Fruit fly (Drosophila melanogaster) whole organism, embryonic: Measurements from ENCODE around the gene CG17982.
A peak's percentile ranks its signal among the peaks of the same experiment; 100 is the strongest.

Source experiments
- ATbp ChIP-seq: fragments of 200-800 bp; sonication (Bioruptor generic); optimal IDR thresholded peaks from 2 replicates; lab custom pipeline; 2017; ENCODE audit warnings: missing biosample characterization, mild to moderate bottlenecking, missing genetic modification characterization, missing genetic modification reagents
- Abd-B ChIP-seq: fragments of 200-800 bp; sonication (Bioruptor generic); optimal IDR thresholded peaks from 2 replicates; lab custom pipeline; 2018; ENCODE audit warnings: missing biosample characterization, mild to moderate bottlenecking, missing genetic modification characterization, moderate library complexity
- Antp ChIP-seq: fragments of 200-800 bp; sonication (Bioruptor generic); optimal IDR thresholded peaks from 3 replicates; lab custom pipeline; 2016; ENCODE audit warnings: missing biosample characterization, missing genetic modification characterization
- Blimp-1 ChIP-seq: fragments of 200-800 bp; sonication (Bioruptor generic); optimal IDR thresholded peaks from 3 replicates; lab custom pipeline; 2018; ENCODE audit warnings: missing biosample characterization, missing genetic modification characterization, mild to moderate bottlenecking, moderate library complexity, missing genetic modification reagents
- CG1024 ChIP-seq: fragments of 200-800 bp; sonication (Bioruptor generic); IDR thresholded peaks from 2 replicates; pipeline ENCODE4 v1.3.6; 2022; ENCODE audit warnings: missing biosample characterization, missing genetic modification characterization
- CG12391 ChIP-seq: fragments of 200-800 bp; sonication (Bioruptor generic); optimal IDR thresholded peaks from 3 replicates; lab custom pipeline; 2018; ENCODE audit warnings: missing biosample characterization, mild to moderate bottlenecking, missing genetic modification characterization, moderate library complexity
- CG14050 ChIP-seq: fragments of 200-800 bp; sonication (Bioruptor generic); IDR thresholded peaks from 3 replicates; pipeline ENCODE4 v1.3.6; 2022; ENCODE audit warnings: missing biosample characterization, missing genetic modification characterization
- CG1529 ChIP-seq: fragments of 200-800 bp; sonication (Bioruptor generic); optimal IDR thresholded peaks from 3 replicates; lab custom pipeline; 2018; ENCODE audit warnings: missing biosample characterization, missing genetic modification characterization
- CG1647 ChIP-seq: fragments of 200-800 bp; sonication (Bioruptor generic); optimal IDR thresholded peaks from 3 replicates; lab custom pipeline; 2016; ENCODE audit warnings: missing biosample characterization, missing genetic modification characterization
- CG16815 ChIP-seq: fragments of 200-800 bp; sonication (Bioruptor generic); optimal IDR thresholded peaks from 3 replicates; lab custom pipeline; 2017; ENCODE audit warnings: missing biosample characterization, mild to moderate bottlenecking, missing genetic modification characterization
- CG17612 ChIP-seq: fragments of 200-800 bp; sonication (Bioruptor generic); IDR thresholded peaks from 2 replicates; pipeline ENCODE4 v1.3.6; 2022; ENCODE audit warnings: missing biosample characterization, missing genetic modification characterization
- CG1792 ChIP-seq: fragments of 200-800 bp; sonication (Bioruptor generic); optimal IDR thresholded peaks from 2 replicates; lab custom pipeline; 2016; ENCODE audit warnings: missing biosample characterization, missing genetic modification characterization
- CG30403 ChIP-seq: fragments of 200-800 bp; sonication (Bioruptor generic); optimal IDR thresholded peaks from 3 replicates; lab custom pipeline; 2016; ENCODE audit warnings: missing biosample characterization, missing genetic modification characterization
- CG34376 ChIP-seq: fragments of 200-800 bp; sonication (Bioruptor generic); optimal IDR thresholded peaks from 2 replicates; lab custom pipeline; 2018; ENCODE audit warnings: missing biosample characterization, mild to moderate bottlenecking, missing genetic modification characterization
- CG4854 ChIP-seq: fragments of 200-800 bp; sonication (Bioruptor generic); optimal IDR thresholded peaks from 2 replicates; lab custom pipeline; 2016; ENCODE audit warnings: missing biosample characterization, missing genetic modification characterization, inconsistent platforms
- CG6254 ChIP-seq: fragments of 200-800 bp; sonication (Bioruptor generic); optimal IDR thresholded peaks from 3 replicates; lab custom pipeline; 2017; ENCODE audit warnings: mild to moderate bottlenecking, missing biosample characterization, missing genetic modification reagents, missing genetic modification characterization
- CG6765 ChIP-seq: fragments of 200-800 bp; sonication (Bioruptor generic); optimal IDR thresholded peaks from 3 replicates; lab custom pipeline; 2017; ENCODE audit warnings: missing biosample characterization, mild to moderate bottlenecking, missing genetic modification characterization
- CG8089 ChIP-seq: fragments of 200-800 bp; sonication (Bioruptor generic); optimal IDR thresholded peaks from 3 replicates; lab custom pipeline; 2016; ENCODE audit warnings: missing biosample characterization, missing genetic modification characterization
- CG8281 ChIP-seq: fragments of 200-800 bp; sonication (Bioruptor generic); optimal IDR thresholded peaks from 2 replicates; lab custom pipeline; 2018; ENCODE audit warnings: missing biosample characterization, mild to moderate bottlenecking, missing genetic modification characterization, moderate library complexity
- CG8290 ChIP-seq, 3 experiments: fragments of 200-800 bp; sonication (Bioruptor generic); optimal IDR thresholded peaks; 2 replicates each; lab custom pipeline; 2016 to 2019; ENCODE audit warnings: missing biosample characterization in 3 of 3, missing genetic modification characterization in 3 of 3, mild to moderate bottlenecking in 2 of 3, moderate library complexity in 1 of 3
- CG8944 ChIP-seq: fragments of 200-800 bp; sonication (Bioruptor generic); optimal IDR thresholded peaks from 3 replicates; lab custom pipeline; 2016; ENCODE audit warnings: missing biosample characterization, missing genetic modification characterization
- CG9437 ChIP-seq: fragments of 200-800 bp; sonication (Bioruptor generic); optimal IDR thresholded peaks from 2 replicates; lab custom pipeline; 2018; ENCODE audit warnings: missing biosample characterization, mild to moderate bottlenecking, missing genetic modification characterization
- Dbx ChIP-seq: fragments of 200-800 bp; sonication (Bioruptor generic); IDR thresholded peaks from 3 replicates; pipeline ENCODE4 v1.3.6; 2022; ENCODE audit warnings: missing biosample characterization, missing genetic modification characterization
- Hmx ChIP-seq: fragments of 200-800 bp; sonication (Bioruptor generic); optimal IDR thresholded peaks from 2 replicates; lab custom pipeline; 2016; ENCODE audit warnings: missing biosample characterization, missing genetic modification characterization
- Hr3 ChIP-seq: fragments of 200-800 bp; sonication (Bioruptor generic); optimal IDR thresholded peaks from 3 replicates; lab custom pipeline; 2016; ENCODE audit warnings: missing biosample characterization, missing genetic modification characterization
- Mad ChIP-seq: fragments of 200-800 bp; sonication (Bioruptor generic); optimal IDR thresholded peaks from 2 replicates; lab custom pipeline; 2016; ENCODE audit warnings: missing biosample characterization, missing genetic modification characterization
- Myb ChIP-seq: fragments of 200-800 bp; sonication (Bioruptor generic); optimal IDR thresholded peaks from 2 replicates; lab custom pipeline; 2016; ENCODE audit warnings: missing biosample characterization, missing genetic modification characterization
- Nf-YB ChIP-seq: fragments of 200-800 bp; sonication (Bioruptor generic); optimal IDR thresholded peaks from 3 replicates; lab custom pipeline; 2019; ENCODE audit warnings: missing biosample characterization, mild to moderate bottlenecking, missing genetic modification characterization, moderate library complexity
- Spps ChIP-seq: fragments of 200-800 bp; sonication (Bioruptor generic); optimal IDR thresholded peaks from 2 replicates; lab custom pipeline; 2018; ENCODE audit warnings: missing biosample characterization, mild to moderate bottlenecking, missing genetic modification characterization
- ash1 ChIP-seq: fragments of 200-800 bp; sonication (Bioruptor generic); optimal IDR thresholded peaks from 2 replicates; lab custom pipeline; 2018; ENCODE audit warnings: missing biosample characterization, mild to moderate bottlenecking, missing genetic modification characterization
- croc ChIP-seq: fragments of 200-800 bp; sonication (Bioruptor generic); conservative IDR thresholded peaks from 3 replicates; pipeline ENCODE4 v1.3.6; 2022; ENCODE audit warnings: missing biosample characterization, missing genetic modification characterization
- ewg ChIP-seq: fragments of 200-800 bp; sonication (Bioruptor generic); optimal IDR thresholded peaks from 3 replicates; lab custom pipeline; 2017; ENCODE audit warnings: mild to moderate bottlenecking, missing biosample characterization, missing genetic modification reagents, missing genetic modification characterization
- fd96Cb ChIP-seq: fragments of 200-800 bp; sonication (Bioruptor generic); optimal IDR thresholded peaks from 2 replicates; lab custom pipeline; 2018; ENCODE audit warnings: missing biosample characterization, mild to moderate bottlenecking, missing genetic modification characterization, moderate library complexity
- fru ChIP-seq: fragments of >200 bp; optimal IDR thresholded peaks from 2 replicates; lab custom pipeline; 2017
- hb ChIP-seq: fragments of 200-800 bp; sonication (Bioruptor generic); IDR thresholded peaks from 3 replicates; pipeline ENCODE4 v1.3.6; 2022; ENCODE audit warnings: missing biosample characterization, missing genetic modification characterization; ENCODE audit not compliant: partially characterized antibody
- hkb ChIP-seq, 2 experiments: fragments of 200-800 bp in 1 of 2; fragments of >200 bp in 1 of 2; sonication (Bioruptor generic) in 1 of 2; IDR thresholded peaks in 1 of 2; optimal IDR thresholded peaks in 1 of 2; 2 replicates each; pipeline versions ENCODE4 v1.3.6 to Lab custom; 2017 to 2022; ENCODE audit warnings: missing biosample characterization in 1 of 2, missing genetic modification characterization in 1 of 2
- lola ChIP-seq, 3 experiments: fragments of >200 bp in 2 of 3; fragments of 200-800 bp in 1 of 3; sonication (Bioruptor generic) in 1 of 3; optimal IDR thresholded peaks; 2 replicates each; lab custom pipeline; 2017 to 2019; ENCODE audit warnings: missing biosample characterization in 3 of 3, missing genetic modification characterization in 3 of 3, mild to moderate bottlenecking in 1 of 3, moderate library complexity in 1 of 3
- mld ChIP-seq: fragments of 200-800 bp; sonication (Bioruptor generic); IDR thresholded peaks from 3 replicates; pipeline ENCODE4 v1.3.6; 2022; ENCODE audit warnings: missing biosample characterization, missing genetic modification characterization; ENCODE audit not compliant: partially characterized antibody
- nerfin-2 ChIP-seq: fragments of 200-800 bp; sonication (Bioruptor generic); IDR thresholded peaks from 2 replicates; pipeline ENCODE4 v1.3.6; 2022; ENCODE audit warnings: missing biosample characterization, missing genetic modification characterization; ENCODE audit not compliant: partially characterized antibody
- run ChIP-seq: fragments of 200-800 bp; sonication (Bioruptor generic); optimal IDR thresholded peaks from 3 replicates; lab custom pipeline; 2018; ENCODE audit warnings: missing biosample characterization, mild to moderate bottlenecking, missing genetic modification characterization
- sens ChIP-seq: fragments of 200-800 bp; sonication (Bioruptor generic); peaks from one replicate; lab custom pipeline; 2016; ENCODE audit warnings: missing biosample characterization, missing genetic modification characterization
- seq ChIP-seq: fragments of 200-800 bp; sonication (Bioruptor generic); IDR thresholded peaks from 2 replicates; pipeline ENCODE4 v1.3.6; 2022; ENCODE audit warnings: missing biosample characterization, missing genetic modification characterization
- tio ChIP-seq: fragments of 200-800 bp; sonication (Bioruptor generic); optimal IDR thresholded peaks from 2 replicates; lab custom pipeline; 2017; ENCODE audit warnings: missing biosample characterization, missing genetic modification characterization, inconsistent platforms
- trem ChIP-seq: fragments of 200-800 bp; optimal IDR thresholded peaks from 3 replicates; lab custom pipeline; 2019; ENCODE audit warnings: missing biosample characterization, mild to moderate bottlenecking, missing genetic modification characterization, moderate library complexity
- wdn ChIP-seq: fragments of 200-800 bp; sonication (Bioruptor generic); IDR thresholded peaks from 2 replicates; pipeline ENCODE4 v1.3.6; 2022; ENCODE audit warnings: missing biosample characterization, missing genetic modification characterization
- z ChIP-seq: fragments of 200-800 bp; sonication (Bioruptor generic); IDR thresholded peaks from 3 replicates; pipeline ENCODE4 v1.3.6; 2022; ENCODE audit warnings: missing biosample characterization, missing genetic modification characterization
- zen ChIP-seq: fragments of 200-800 bp; sonication (Bioruptor generic); optimal IDR thresholded peaks from 3 replicates; lab custom pipeline; 2018; ENCODE audit warnings: missing biosample characterization, mild to moderate bottlenecking, missing genetic modification characterization, moderate library complexity

Gene CG17982

dm6 chrX:8113386-8114279 lies 30.0 kb downstream of the CG17982 start (continued):
- TF ChIP-seq CG6254 (GFP tag; lab: Kevin White, UChicago), result no peak
- no peak for TF ChIP-seq seq (GFP tag; lab: Robert Waterston, UW)
- peak; percentile 11 for TF ChIP-seq Antp
- no peak for TF ChIP-seq nerfin-2 (GFP tag; lab: Robert Waterston, UW)
- TF ChIP-seq fru (lab: Kevin White, UChicago), result no peak
- TF ChIP-seq CG12391 (tag; lab: Kevin White, UChicago), result peak; percentile 44
- TF ChIP-seq CG1647 (GFP tag; lab: Kevin White, UChicago), result peak; percentile 42
- no peak for TF ChIP-seq CG6765 (GFP tag; lab: Kevin White, UChicago)
- peak; percentile 63 for TF ChIP-seq CG1792 (GFP tag; lab: Kevin White, UChicago)
- TF ChIP-seq ewg (GFP tag; lab: Kevin White, UChicago), result no peak
- peak; percentile 36 for TF ChIP-seq CG8944
- no peak for TF ChIP-seq CG8089
- no peak for TF ChIP-seq croc (GFP tag; lab: Robert Waterston, UW)
- no peak for TF ChIP-seq z
- TF ChIP-seq sens (GFP tag; lab: Kevin White, UChicago), result peak; percentile 72
- TF ChIP-seq Myb (GFP tag; lab: Kevin White, UChicago), result peak; percentile 61
- TF ChIP-seq CG34376 (GFP tag; lab: Kevin White, UChicago), result peak; percentile 34
- TF ChIP-seq CG16815, result no peak
- TF ChIP-seq CG14050 (GFP tag; lab: Robert Waterston, UW), result peak; percentile 40; the same call in 1 of the 3 replicates
- no peak for TF ChIP-seq lola (GFP tag; optimal IDR thresholded peaks at IDR 0.05; lab: Kevin White, UChicago)
- TF ChIP-seq Hr3, result no peak
- TF ChIP-seq Nf-YB (GFP tag; lab: Kevin White, UChicago), result no peak
- no peak for TF ChIP-seq zen (tag; lab: Kevin White, UChicago)
- no peak for TF ChIP-seq hkb (optimal IDR thresholded peaks at IDR 0.05; lab: Kevin White, UChicago)
- TF ChIP-seq hkb (GFP tag; IDR thresholded peaks at IDR 0.05; lab: Robert Waterston, UW), result peak; percentile 41; the same call in 1 of the 2 replicates
- TF ChIP-seq fd96Cb, result peak; percentile 7
- TF ChIP-seq Hmx, result peak; percentile 37
- TF ChIP-seq CG4854, result peak; percentile 48
- no peak for TF ChIP-seq ash1 (GFP tag; lab: Kevin White, UChicago)
- 0 out of 2 replicates have a peak, but pooled peaks have one; percentile 46 for TF ChIP-seq CG17612 (GFP tag; lab: Robert Waterston, UW)
- peak; percentile 52 for TF ChIP-seq CG30403 (GFP tag; lab: Kevin White, UChicago)
- TF ChIP-seq CG8290 (GFP tag; optimal IDR thresholded peaks at IDR 0.05; lab: Kevin White, UChicago), result no peak
- TF ChIP-seq CG8290 (tag; optimal IDR thresholded peaks at IDR 0.05; lab: Kevin White, UChicago), result peak in 1 of 2 experiments; percentile 94
- peak; percentile 72 for TF ChIP-seq wdn (GFP tag; lab: Robert Waterston, UW)
- TF ChIP-seq CG1529, result no peak
- TF ChIP-seq Abd-B (GFP tag; lab: Kevin White, UChicago), result peak; percentile 23
- TF ChIP-seq CG8281 (tag; lab: Kevin White, UChicago), result no peak
- TF ChIP-seq Dbx (GFP tag; lab: Robert Waterston, UW), result peak; percentile 84
- peak; percentile 17 for TF ChIP-seq Blimp-1 (GFP tag; lab: Kevin White, UChicago)
- no peak for TF ChIP-seq trem (tag; lab: Kevin White, UChicago)
- TF ChIP-seq Spps, result no peak
- no peak for TF ChIP-seq mld (GFP tag; lab: Robert Waterston, UW)
- peak; percentile 9 for TF ChIP-seq tio
- TF ChIP-seq ATbp (GFP tag; lab: Kevin White, UChicago), result no peak
- TF ChIP-seq hb (GFP tag; lab: Robert Waterston, UW), result no peak
- TF ChIP-seq CG1024, result 0 out of 2 replicates have a peak, but pooled peaks have one; percentile 14
- TF ChIP-seq Mad (GFP tag; lab: Kevin White, UChicago), result no peak
- no peak for TF ChIP-seq CG9437 (GFP tag; lab: Kevin White, UChicago)
- TF ChIP-seq run (tag; lab: Kevin White, UChicago), result no peak
